Fruit fly (Drosophila melanogaster): Measurements from ENCODE around the gene gudu.

gudu gene

DNA sequence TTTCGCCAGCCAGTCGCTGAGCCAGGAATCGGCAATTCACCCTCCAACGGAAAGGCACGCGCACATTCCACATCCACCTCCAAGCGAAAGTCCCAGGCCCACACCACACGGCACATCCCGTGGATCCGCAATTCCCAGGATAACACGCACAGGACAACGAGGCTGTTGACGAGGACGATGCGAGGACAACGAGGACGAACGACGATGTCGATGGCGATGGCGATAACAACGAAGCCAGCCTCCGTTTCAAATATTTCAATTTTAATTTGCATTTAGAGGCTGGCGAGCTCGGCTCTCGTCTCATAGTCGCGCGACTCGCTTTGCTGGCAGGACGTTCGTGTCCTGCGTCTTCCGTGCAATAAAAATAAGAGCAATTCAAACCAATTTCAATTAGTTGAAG, 25.2 kb upstream of the gudu start, which contains the start of gene Wnt10:
Gene Wnt10 (plus strand): TSS at position 301 of the 400 bp plus-strand sequence.
- TF ChIP-seq topi (GFP tag; optimal IDR thresholded peaks at IDR 0.05): no peak
- TF ChIP-seq CG8632 (GFP tag; optimal IDR thresholded peaks at IDR 0.05): no peak
- no peak for TF ChIP-seq CG6276 (GFP tag; optimal IDR thresholded peaks at IDR 0.05)
- TF ChIP-seq CG32006 (GFP tag; optimal IDR thresholded peaks at IDR 0.05): no peak
- TF ChIP-seq fd59A (GFP tag; optimal IDR thresholded peaks at IDR 0.05): no peak
- no peak for TF ChIP-seq dsx (GFP tag; optimal IDR thresholded peaks at IDR 0.05; ENCODE audit: poor library complexity, severe bottlenecking)
- no peak for TF ChIP-seq Sox102F (GFP tag; optimal IDR thresholded peaks at IDR 0.05)
- no peak for TF ChIP-seq CG3919 (GFP tag; optimal IDR thresholded peaks at IDR 0.05)
- no peak for TF ChIP-seq CG11762 (GFP tag; optimal IDR thresholded peaks at IDR 0.05; ENCODE audit: insufficient read depth)
- no peak for TF ChIP-seq CG7368 (GFP tag; optimal IDR thresholded peaks at IDR 0.05)
- no peak for TF ChIP-seq fd85E (GFP tag; optimal IDR thresholded peaks at IDR 0.05)
- TF ChIP-seq CG3032 (tag; optimal IDR thresholded peaks at IDR 0.05): no peak
- TF ChIP-seq CG8319 (GFP tag; optimal IDR thresholded peaks at IDR 0.05): no peak
- no peak for TF ChIP-seq spab (GFP tag; optimal IDR thresholded peaks at IDR 0.05)
- TF ChIP-seq CG16779 (tag; optimal IDR thresholded peaks at IDR 0.05): no peak
- TF ChIP-seq svp (GFP tag): no peak

dm6 chr2L:7376157-7376556, 12.2 kb upstream of the gudu start:
- TF ChIP-seq esn (GFP tag; optimal IDR thresholded peaks at IDR 0.05): peak; percentile 74
- peak; percentile 84 for TF ChIP-seq Hr4 (GFP tag; optimal IDR thresholded peaks at IDR 0.05)
- peak; percentile 68 for TF ChIP-seq OdsH (GFP tag; optimal IDR thresholded peaks at IDR 0.05)
- peak; percentile 48 for TF ChIP-seq Hr38 (GFP tag; optimal IDR thresholded peaks at IDR 0.05)
- peak; percentile 83 for TF ChIP-seq Eip78C (GFP tag)
- TF ChIP-seq Ets21C (GFP tag; optimal IDR thresholded peaks at IDR 0.05): peak; percentile 53
- TF ChIP-seq CG6163 (GFP tag; IDR thresholded peaks at IDR 0.05): peak; percentile 87
- peak; percentile 12 for TF ChIP-seq Sox15 (GFP tag; optimal IDR thresholded peaks at IDR 0.05)
- TF ChIP-seq CG11762 (GFP tag; optimal IDR thresholded peaks at IDR 0.05; ENCODE audit: insufficient read depth): peak; percentile 46
- TF ChIP-seq pdm3 (GFP tag; optimal IDR thresholded peaks at IDR 0.05): peak; percentile 64
- TF ChIP-seq CG11294 (GFP tag; IDR thresholded peaks at IDR 0.05): peak; percentile 81
- TF ChIP-seq Lpt (GFP tag; optimal IDR thresholded peaks at IDR 0.05): peak; percentile 64
- peak; percentile 8 for TF ChIP-seq CG8319 (GFP tag; optimal IDR thresholded peaks at IDR 0.05)
- TF ChIP-seq fd85E (GFP tag; optimal IDR thresholded peaks at IDR 0.05): no peak
- no peak for TF ChIP-seq CG6808 (GFP tag; optimal IDR thresholded peaks at IDR 0.05)
- no peak for TF ChIP-seq CG6854 (GFP tag; optimal IDR thresholded peaks at IDR 0.05)
- TF ChIP-seq dsx (GFP tag; optimal IDR thresholded peaks at IDR 0.05; ENCODE audit: poor library complexity, severe bottlenecking): no peak
- no peak for TF ChIP-seq CG1621 (tag; optimal IDR thresholded peaks at IDR 0.05)
- TF ChIP-seq CG32006 (GFP tag; optimal IDR thresholded peaks at IDR 0.05): peak; percentile 75
- peak; percentile 67 for TF ChIP-seq net (GFP tag; optimal IDR thresholded peaks at IDR 0.05)
- TF ChIP-seq salr (GFP tag; optimal IDR thresholded peaks at IDR 0.05): no peak
- TF ChIP-seq CG7368 (GFP tag; optimal IDR thresholded peaks at IDR 0.05): peak; percentile 19
- peak; percentile 24 for TF ChIP-seq dac (GFP tag; optimal IDR thresholded peaks at IDR 0.05)
- TF ChIP-seq Eip93F (GFP tag; optimal IDR thresholded peaks at IDR 0.05): no peak
- no peak for TF ChIP-seq fkh (GFP tag; optimal IDR thresholded peaks at IDR 0.05)
- TF ChIP-seq CG3919 (GFP tag; optimal IDR thresholded peaks at IDR 0.05): no peak
- TF ChIP-seq spab (GFP tag; optimal IDR thresholded peaks at IDR 0.05): no peak
- TF ChIP-seq ss (GFP tag; optimal IDR thresholded peaks at IDR 0.05): no peak
- TF ChIP-seq CG8119 (GFP tag; IDR thresholded peaks at IDR 0.05): peak; percentile 86
- TF ChIP-seq fd59A (GFP tag; optimal IDR thresholded peaks at IDR 0.05): no peak
- peak; percentile 65 for TF ChIP-seq Sox102F (GFP tag; optimal IDR thresholded peaks at IDR 0.05)
- peak; percentile 81 for TF ChIP-seq Hr39 (GFP tag; optimal IDR thresholded peaks at IDR 0.05)
- peak; percentile 80 for TF ChIP-seq CG6276 (GFP tag; optimal IDR thresholded peaks at IDR 0.05)
- TF ChIP-seq CG6792 (GFP tag; optimal IDR thresholded peaks at IDR 0.05): peak; percentile 47
- TF ChIP-seq achi (GFP tag; optimal IDR thresholded peaks at IDR 0.05): peak; percentile 25
- peak; percentile 47 for TF ChIP-seq CG4318 (GFP tag; optimal IDR thresholded peaks at IDR 0.05)
- TF ChIP-seq Blimp-1 (GFP tag; optimal IDR thresholded peaks at IDR 0.05): no peak
- TF ChIP-seq lz (GFP tag; optimal IDR thresholded peaks at IDR 0.05): peak; percentile 76
- TF ChIP-seq Gug (GFP tag; IDR thresholded peaks at IDR 0.05): peak; percentile 83
- peak; percentile 61 for TF ChIP-seq Smox (GFP tag; optimal IDR thresholded peaks at IDR 0.05)
- peak; percentile 73 for TF ChIP-seq Met (GFP tag; optimal IDR thresholded peaks at IDR 0.05)
- TF ChIP-seq topi (GFP tag; optimal IDR thresholded peaks at IDR 0.05): peak; percentile 56
- peak; percentile 61 for TF ChIP-seq acj6 (GFP tag; optimal IDR thresholded peaks at IDR 0.05)
- peak; percentile 94 for TF ChIP-seq eg (GFP tag; IDR thresholded peaks at IDR 0.05)

Measured in whole organism, prepupa.